Worm (Caenorhabditis elegans): ENCODE results near the gene C03A3.2.

- TF ChIP-seq ceh-22 (tag; optimal IDR thresholded peaks at IDR 0.05), result no peak
- no peak for TF ChIP-seq ceh-45 (GFP tag; IDR thresholded peaks at IDR 0.05)
- TF ChIP-seq C08G9.2 (tag; optimal IDR thresholded peaks at IDR 0.05), result peak; percentile 44
- peak; percentile 27 for TF ChIP-seq dve-1 (tag; optimal IDR thresholded peaks at IDR 0.05)
- peak; percentile 75 for TF ChIP-seq hlh-6 (tag; optimal IDR thresholded peaks at IDR 0.05)
- no peak for TF ChIP-seq pqm-1 (tag; optimal IDR thresholded peaks at IDR 0.05)
These were observed 14.6 kb upstream of the C03A3.2 start for ce11 chrX:11248083-11248482.
